Worm (Caenorhabditis elegans) whole organism, L3 larva: ENCODE results near the gene ugt-40.

ENCODE experiments used
- ama-1 ChIP-seq: fragments of 150-350 bp; optimal IDR thresholded peaks from 2 replicates; lab custom pipeline; 2018
- elt-1 ChIP-seq: fragments of 150-350 bp; optimal IDR thresholded peaks from 2 replicates; lab custom pipeline; 2014; ENCODE audit warnings: missing biosample characterization, missing genetic modification characterization
- elt-2 ChIP-seq: sonication (generic microtip); optimal IDR thresholded peaks from 2 replicates; lab custom pipeline; 2016; ENCODE audit warnings: missing genetic modification reagents, mild to moderate bottlenecking, missing genetic modification characterization, missing compliant biosample characterization
- elt-3 ChIP-seq, 3 experiments: fragments of 150-350 bp in 1 of 3; sonication (generic microtip) in 2 of 3; optimal IDR thresholded peaks; 2 replicates in 2 of 3; 4 replicates in 1 of 3; lab custom pipeline; 2014 to 2017; ENCODE audit warnings: missing biosample characterization in 3 of 3, missing genetic modification characterization in 3 of 3
- fkh-10 ChIP-seq: sonication (generic microtip); optimal IDR thresholded peaks from 2 replicates; lab custom pipeline; 2017; ENCODE audit warnings: missing biosample characterization, missing genetic modification reagents, missing genetic modification characterization
- nhr-11 ChIP-seq: fragments of 150-350 bp; optimal IDR thresholded peaks from 2 replicates; lab custom pipeline; 2014; ENCODE audit warnings: missing biosample characterization, missing genetic modification characterization
- nhr-12 ChIP-seq: fragments of 150-350 bp; optimal IDR thresholded peaks from 2 replicates; lab custom pipeline; 2014; ENCODE audit warnings: missing biosample characterization, missing genetic modification characterization
- nhr-237 ChIP-seq: fragments of 150-350 bp; optimal IDR thresholded peaks from 2 replicates; lab custom pipeline; 2014; ENCODE audit warnings: missing biosample characterization, missing genetic modification characterization
- nhr-28 ChIP-seq: fragments of 150-350 bp; optimal IDR thresholded peaks from 2 replicates; lab custom pipeline; 2014; ENCODE audit warnings: missing biosample characterization, missing genetic modification characterization
- snpc-4 ChIP-seq: fragments of 150-350 bp; optimal IDR thresholded peaks from 2 replicates; lab custom pipeline; 2014; ENCODE audit warnings: missing biosample characterization, missing genetic modification characterization
- tbx-2 ChIP-seq: sonication (generic microtip); optimal IDR thresholded peaks from 2 replicates; lab custom pipeline; 2016; ENCODE audit warnings: mild to moderate bottlenecking, missing genetic modification characterization, missing compliant biosample characterization
- unc-39 ChIP-seq: sonication (generic microtip); optimal IDR thresholded peaks from 4 replicates; lab custom pipeline; 2017; ENCODE audit warnings: missing biosample characterization, missing genetic modification characterization
- unc-62 ChIP-seq: fragments of 150-350 bp; sonication (generic microtip); optimal IDR thresholded peaks from 4 replicates; lab custom pipeline; 2014; ENCODE audit warnings: missing biosample characterization, missing genetic modification reagents, missing genetic modification characterization

DNA sequence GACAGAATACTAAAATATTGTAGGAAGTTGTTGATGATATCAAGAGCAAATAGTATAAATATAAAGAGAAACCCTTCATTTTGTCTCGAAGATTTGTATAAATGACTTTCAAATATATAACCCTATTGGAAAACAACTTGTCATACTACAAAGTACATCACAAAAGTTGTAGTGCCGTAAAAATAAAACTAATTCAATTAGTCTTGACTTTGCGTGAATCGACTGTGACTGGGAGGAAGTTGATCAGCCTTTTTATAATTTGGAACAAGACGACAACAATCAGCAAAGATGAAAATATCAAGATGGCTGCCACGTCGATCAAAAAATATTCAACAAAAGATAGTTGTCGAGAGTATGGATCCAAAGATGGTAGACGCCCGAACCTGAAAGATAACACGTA is at the start of gene ugt-40:
- TF ChIP-seq nhr-237 (tag; lab: Kevin White, UChicago) (no peak), ama-1 (lab: Kevin White, UChicago) (no peak), nhr-11 (tag; lab: Kevin White, UChicago) (no peak), elt-3 (tag; optimal IDR thresholded peaks at IDR 0.05; lab: Kevin White, UChicago) (no peak), elt-2 (no peak), snpc-4 (tag; lab: Kevin White, UChicago) (no peak), nhr-28 (tag; lab: Kevin White, UChicago) (no peak), fkh-10 (no peak), elt-1 (tag; lab: Kevin White, UChicago) (no peak), unc-39 (tag; lab: Kevin White, UChicago) (no peak), nhr-12 (tag; lab: Kevin White, UChicago) (no peak), unc-62 (no peak), tbx-2 (no peak)
